Worm (Caenorhabditis elegans) whole organism, early embryonic: ENCODE results near the gene Y69H2.1.

ENCODE experiments used
- B0310.2 ChIP-seq: sonication (generic microtip); optimal IDR thresholded peaks from 2 replicates; lab custom pipeline; 2016; ENCODE audit warnings: mild to moderate bottlenecking, missing genetic modification characterization, missing compliant biosample characterization
- ama-1 ChIP-seq: fragments of 150-350 bp; optimal IDR thresholded peaks from 2 replicates; lab custom pipeline; 2014
- ceh-36 ChIP-seq: sonication (generic microtip); optimal IDR thresholded peaks from 2 replicates; lab custom pipeline; 2016; ENCODE audit warnings: missing genetic modification characterization, inconsistent platforms, missing compliant biosample characterization
- ets-7 ChIP-seq: sonication (generic microtip); optimal IDR thresholded peaks from 2 replicates; lab custom pipeline; 2016; ENCODE audit warnings: missing genotype, missing genetic modification characterization, missing compliant biosample characterization
- flt-1 ChIP-seq: fragments of 200-800 bp; sonication (Bioruptor generic); IDR thresholded peaks from 2 replicates; pipeline ENCODE4 v1.3.6; 2022; ENCODE audit warnings: missing genetic modification characterization, missing compliant biosample characterization
- hmg-4 ChIP-seq: fragments of 200-800 bp; sonication (Bioruptor generic); optimal IDR thresholded peaks from 2 replicates; lab custom pipeline; 2018; ENCODE audit warnings: mild to moderate bottlenecking, missing genetic modification characterization, missing compliant biosample characterization

- no peak for TF ChIP-seq B0310.2 (tag; lab: Kevin White, UChicago)
- TF ChIP-seq ama-1 (lab: Kevin White, UChicago): no peak
- TF ChIP-seq ets-7 (tag; lab: Kevin White, UChicago): no peak
- TF ChIP-seq ceh-36 (tag; lab: Kevin White, UChicago): no peak
- no peak for TF ChIP-seq hmg-4 (GFP tag; lab: Kevin White, UChicago)
- TF ChIP-seq flt-1: no peak
Measured at ce11 chrV:18622462-18622861, at the start of gene Y69H2.1.
